Fruit fly (Drosophila melanogaster) whole organism, embryonic: ENCODE results near the gene CG4338.
A peak's percentile ranks its signal among the peaks of the same experiment; 100 is the strongest.

ENCODE experiments used
- Atf6 ChIP-seq: fragments of 200-800 bp; sonication (Bioruptor generic); IDR thresholded peaks from 2 replicates; pipeline ENCODE4 v1.3.6; 2022; ENCODE audit warnings: missing biosample characterization, missing genetic modification characterization
- Bdp1 ChIP-seq: fragments of 200-800 bp; sonication (Bioruptor generic); optimal IDR thresholded peaks from 3 replicates; lab custom pipeline; 2016; ENCODE audit warnings: missing biosample characterization, missing genetic modification characterization
- Blimp-1 ChIP-seq: fragments of 200-800 bp; sonication (Bioruptor generic); optimal IDR thresholded peaks from 3 replicates; lab custom pipeline; 2018; ENCODE audit warnings: missing biosample characterization, missing genetic modification characterization, mild to moderate bottlenecking, moderate library complexity, missing genetic modification reagents
- Bteb2 ChIP-seq: fragments of 200-800 bp; sonication (Bioruptor generic); optimal IDR thresholded peaks from 2 replicates; lab custom pipeline; 2016; ENCODE audit warnings: missing biosample characterization, missing genetic modification characterization
- CG10431 ChIP-seq: fragments of 200-800 bp; sonication (Bioruptor generic); optimal IDR thresholded peaks from 3 replicates; lab custom pipeline; 2018; ENCODE audit warnings: missing biosample characterization, mild to moderate bottlenecking, missing genetic modification characterization
- CG12769 ChIP-seq: fragments of 200-800 bp; sonication (Bioruptor generic); optimal IDR thresholded peaks from 2 replicates; lab custom pipeline; 2019; ENCODE audit warnings: missing biosample characterization, mild to moderate bottlenecking, missing genetic modification characterization, moderate library complexity
- CG14014 ChIP-seq: fragments of 200-800 bp; sonication (Bioruptor generic); IDR thresholded peaks from 2 replicates; pipeline ENCODE4 v1.3.6; 2022; ENCODE audit warnings: missing biosample characterization, missing genetic modification characterization
- CG16813 ChIP-seq: fragments of 200-800 bp; sonication (Bioruptor generic); IDR thresholded peaks from 3 replicates; pipeline ENCODE4 v1.3.6; 2022; ENCODE audit warnings: missing biosample characterization, missing genetic modification characterization; ENCODE audit not compliant: partially characterized antibody
- CG17912 ChIP-seq: fragments of 200-800 bp; sonication (Bioruptor generic); optimal IDR thresholded peaks from 2 replicates; lab custom pipeline; 2018; ENCODE audit warnings: missing biosample characterization, mild to moderate bottlenecking, missing genetic modification characterization
- CG18599 ChIP-seq: fragments of 200-800 bp; sonication (Bioruptor generic); optimal IDR thresholded peaks from 3 replicates; lab custom pipeline; 2017; ENCODE audit warnings: missing biosample characterization, missing genetic modification characterization, mild to moderate bottlenecking, moderate library complexity, missing genetic modification reagents
- CG2120 ChIP-seq: fragments of 200-800 bp; sonication (Bioruptor generic); optimal IDR thresholded peaks from 3 replicates; lab custom pipeline; 2016; ENCODE audit warnings: missing biosample characterization, missing genetic modification characterization
- CG2199 ChIP-seq: fragments of 200-800 bp; sonication (Bioruptor generic); IDR thresholded peaks from 3 replicates; pipeline ENCODE4 v1.3.6; 2022; ENCODE audit warnings: missing biosample characterization, missing genetic modification characterization
- CG2889 ChIP-seq: fragments of 200-800 bp; sonication (Bioruptor generic); IDR thresholded peaks from 3 replicates; pipeline ENCODE4 v1.3.6; 2022; ENCODE audit warnings: missing biosample characterization, missing genetic modification characterization
- CG30403 ChIP-seq: fragments of 200-800 bp; sonication (Bioruptor generic); optimal IDR thresholded peaks from 3 replicates; lab custom pipeline; 2016; ENCODE audit warnings: missing biosample characterization, missing genetic modification characterization
- CG3726 ChIP-seq: fragments of 200-800 bp; sonication (Bioruptor generic); IDR thresholded peaks from 3 replicates; pipeline ENCODE4, ENCODE4 v1.3.6; 2022; ENCODE audit warnings: missing biosample characterization, missing genetic modification characterization
- CG5245 ChIP-seq: fragments of 200-800 bp; sonication (Bioruptor generic); optimal IDR thresholded peaks from 3 replicates; lab custom pipeline; 2016; ENCODE audit warnings: missing biosample characterization, missing genetic modification characterization
- CG7271 ChIP-seq: fragments of 200-800 bp; sonication (Bioruptor generic); optimal IDR thresholded peaks from 2 replicates; lab custom pipeline; 2018; ENCODE audit warnings: missing biosample characterization, mild to moderate bottlenecking, missing genetic modification characterization, moderate library complexity
- CG8359 ChIP-seq: fragments of 200-800 bp; sonication (Bioruptor generic); optimal IDR thresholded peaks from 2 replicates; lab custom pipeline; 2017; ENCODE audit warnings: missing biosample characterization, mild to moderate bottlenecking, missing genetic modification characterization, borderline replicate concordance
- CG8924 ChIP-seq: fragments of 200-800 bp; optimal IDR thresholded peaks from 3 replicates; lab custom pipeline; 2019; ENCODE audit warnings: missing biosample characterization, mild to moderate bottlenecking, missing genetic modification characterization, moderate library complexity
- CkIIα-i1 ChIP-seq: fragments of 200-800 bp; sonication (Bioruptor generic); IDR thresholded peaks from 2 replicates; pipeline ENCODE4 v1.3.6; 2022; ENCODE audit warnings: missing biosample characterization, missing genetic modification characterization
- CrebB ChIP-seq: fragments of 200-800 bp; sonication (Bioruptor generic); optimal IDR thresholded peaks from 3 replicates; lab custom pipeline; 2018; ENCODE audit warnings: missing biosample characterization, mild to moderate bottlenecking, missing genetic modification characterization
- Dfd ChIP-seq, 2 experiments: fragments of >200 bp; optimal IDR thresholded peaks; 2 replicates each; lab custom pipeline; 2017; ENCODE audit warnings: missing biosample characterization in 2 of 2, missing genetic modification characterization in 2 of 2
- Doc2 ChIP-seq: fragments of 200-800 bp; sonication (Bioruptor generic); IDR thresholded peaks from 2 replicates; pipeline ENCODE4 v1.3.6; 2022; ENCODE audit warnings: missing biosample characterization, missing genetic modification characterization
- Ets65A ChIP-seq: fragments of 200-800 bp; sonication (Bioruptor generic); peaks from one replicate; lab custom pipeline; 2016; ENCODE audit warnings: missing biosample characterization, missing genetic modification characterization
- HmgZ ChIP-seq: fragments of 200-800 bp; sonication (Bioruptor generic); optimal IDR thresholded peaks from 2 replicates; lab custom pipeline; 2018; ENCODE audit warnings: missing biosample characterization, mild to moderate bottlenecking, missing genetic modification characterization
- Lhr ChIP-seq: fragments of 200-800 bp; sonication (Bioruptor generic); optimal IDR thresholded peaks from 3 replicates; lab custom pipeline; 2017; ENCODE audit warnings: mild to moderate bottlenecking, missing biosample characterization, missing genetic modification reagents, missing genetic modification characterization
- Lim3 ChIP-seq: fragments of 200-800 bp; sonication (Bioruptor generic); IDR thresholded peaks from 2 replicates; pipeline ENCODE4 v1.3.6; 2022; ENCODE audit warnings: missing biosample characterization, missing genetic modification characterization
- MTF-1 ChIP-seq: fragments of 200-800 bp; sonication (Bioruptor generic); optimal IDR thresholded peaks from 2 replicates; lab custom pipeline; 2018; ENCODE audit warnings: missing biosample characterization, mild to moderate bottlenecking, missing genetic modification characterization, borderline replicate concordance
- Med ChIP-seq: fragments of 200-800 bp; sonication (Bioruptor generic); peaks from one replicate; lab custom pipeline; 2016; ENCODE audit warnings: missing biosample characterization, missing genetic modification characterization, mild to moderate bottlenecking, inconsistent platforms, moderate library complexity
- NC2α ChIP-seq: fragments of 200-800 bp; sonication (Bioruptor generic); optimal IDR thresholded peaks from 2 replicates; lab custom pipeline; 2016; ENCODE audit warnings: missing biosample characterization, missing genetic modification characterization
- NC2β ChIP-seq: fragments of 200-800 bp; sonication (Bioruptor generic); optimal IDR thresholded peaks from 2 replicates; lab custom pipeline; 2016; ENCODE audit warnings: missing biosample characterization, missing genetic modification characterization
- NK7.1 ChIP-seq: fragments of 200-800 bp; sonication (Bioruptor generic); optimal IDR thresholded peaks from 3 replicates; lab custom pipeline; 2016; ENCODE audit warnings: missing biosample characterization, missing genetic modification characterization
- ab ChIP-seq: fragments of 200-800 bp; sonication (Bioruptor generic); optimal IDR thresholded peaks from 2 replicates; lab custom pipeline; 2016; ENCODE audit warnings: missing biosample characterization, missing genetic modification characterization
- dpn ChIP-seq, 2 experiments: fragments of 200-800 bp; sonication (Bioruptor generic); optimal IDR thresholded peaks; 3 replicates each; lab custom pipeline; 2016; ENCODE audit warnings: missing biosample characterization in 2 of 2, missing genetic modification characterization in 2 of 2
- gcm2 ChIP-seq: fragments of 200-800 bp; sonication (Bioruptor generic); optimal IDR thresholded peaks from 2 replicates; lab custom pipeline; 2016; ENCODE audit warnings: missing biosample characterization, missing genetic modification characterization
- lilli ChIP-seq: fragments of 200-800 bp; sonication (Bioruptor generic); optimal IDR thresholded peaks from 3 replicates; lab custom pipeline; 2016; ENCODE audit warnings: missing biosample characterization, missing genetic modification characterization
- nau ChIP-seq: fragments of 200-800 bp; sonication (Bioruptor generic); optimal IDR thresholded peaks from 3 replicates; lab custom pipeline; 2017; ENCODE audit warnings: missing biosample characterization, mild to moderate bottlenecking, missing genetic modification characterization, missing genetic modification reagents
- otp ChIP-seq: fragments of 200-800 bp; sonication (Bioruptor generic); IDR thresholded peaks from 3 replicates; pipeline ENCODE4, ENCODE4 v1.3.6; 2022; ENCODE audit warnings: missing biosample characterization, missing genetic modification characterization
- psq ChIP-seq: fragments of 200-800 bp; sonication (Bioruptor generic); optimal IDR thresholded peaks from 2 replicates; lab custom pipeline; 2017; ENCODE audit warnings: missing biosample characterization, missing genetic modification characterization
- row ChIP-seq: fragments of 200-800 bp; sonication (Bioruptor generic); IDR thresholded peaks from 3 replicates; pipeline ENCODE4 v1.3.6; 2022; ENCODE audit warnings: missing biosample characterization, missing genetic modification characterization
- sens ChIP-seq: fragments of 200-800 bp; sonication (Bioruptor generic); peaks from one replicate; lab custom pipeline; 2016; ENCODE audit warnings: missing biosample characterization, missing genetic modification characterization
- sisA ChIP-seq: fragments of 200-800 bp; sonication (Bioruptor generic); IDR thresholded peaks from 2 replicates; pipeline ENCODE4 v1.3.6; 2022; ENCODE audit warnings: missing biosample characterization, missing genetic modification characterization
- slbo ChIP-seq: fragments of 200-800 bp; sonication (Bioruptor generic); IDR thresholded peaks from 2 replicates; pipeline ENCODE4 v1.3.6; 2022; ENCODE audit warnings: missing biosample characterization, missing genetic modification characterization
- so ChIP-seq: fragments of 200-800 bp; sonication (Bioruptor generic); IDR thresholded peaks from 3 replicates; pipeline ENCODE4 v1.3.6; 2022; ENCODE audit warnings: missing biosample characterization, missing genetic modification characterization
- sqz ChIP-seq: fragments of 200-800 bp; sonication (Bioruptor generic); optimal IDR thresholded peaks from 3 replicates; lab custom pipeline; 2018; ENCODE audit warnings: missing biosample characterization, mild to moderate bottlenecking, missing genetic modification characterization
- stwl ChIP-seq: fragments of 200-800 bp; sonication (Bioruptor generic); optimal IDR thresholded peaks from 3 replicates; lab custom pipeline; 2018; ENCODE audit warnings: missing biosample characterization, mild to moderate bottlenecking, missing genetic modification characterization, moderate library complexity
- tgo ChIP-seq: fragments of 200-800 bp; sonication (Bioruptor generic); IDR thresholded peaks from 3 replicates; pipeline ENCODE4 v1.3.6; 2022; ENCODE audit warnings: missing biosample characterization, missing genetic modification characterization
- toy ChIP-seq: fragments of 200-800 bp; sonication (Bioruptor generic); IDR thresholded peaks from 2 replicates; pipeline ENCODE4 v1.3.6; 2022; ENCODE audit warnings: missing biosample characterization, missing genetic modification characterization
- zen ChIP-seq: fragments of 200-800 bp; sonication (Bioruptor generic); optimal IDR thresholded peaks from 3 replicates; lab custom pipeline; 2018; ENCODE audit warnings: missing biosample characterization, mild to moderate bottlenecking, missing genetic modification characterization, moderate library complexity

Gene CG4338

dm6 chr3R:15288802-15289201 is 13.5 kb downstream of the CG4338 start:
- TF ChIP-seq CG3726 (no peak), Ets65A (GFP tag; lab: Kevin White, UChicago) (peak; percentile 91), Med (peak; percentile 26), gcm2 (GFP tag; lab: Kevin White, UChicago) (no peak), CG10431 (no peak)
- TF ChIP-seq, all 482 proteins: peak for 2

dm6 chr3R:15289828-15290641 is 14.7 kb downstream of the CG4338 start:
- TF ChIP-seq sqz (GFP tag; lab: Kevin White, UChicago): no peak
- TF ChIP-seq CG5245: no peak
- TF ChIP-seq Bdp1 (GFP tag; lab: Kevin White, UChicago): no peak
- no peak for TF ChIP-seq NK7.1 (GFP tag; lab: Kevin White, UChicago)
- no peak for TF ChIP-seq sisA (GFP tag; lab: Robert Waterston, UW)
- TF ChIP-seq CG17912: peak; percentile 32
- TF ChIP-seq CG14014 (GFP tag; lab: Robert Waterston, UW): no peak
- no peak for TF ChIP-seq stwl (tag; lab: Kevin White, UChicago)
- no peak for TF ChIP-seq otp (GFP tag; lab: Robert Waterston, UW)
- no peak for TF ChIP-seq Atf6
- no peak for TF ChIP-seq CG2889 (GFP tag; lab: Robert Waterston, UW)
- TF ChIP-seq Bteb2 (GFP tag; lab: Kevin White, UChicago): no peak
- TF ChIP-seq sens: peak; percentile 74
- no peak for TF ChIP-seq so (GFP tag; lab: Robert Waterston, UW)
- TF ChIP-seq toy (GFP tag; lab: Robert Waterston, UW): no peak
- peak; percentile 18 for TF ChIP-seq CG12769 (tag; lab: Kevin White, UChicago)
- no peak for TF ChIP-seq Blimp-1 (GFP tag; lab: Kevin White, UChicago)
- TF ChIP-seq MTF-1 (GFP tag; lab: Kevin White, UChicago): no peak
- TF ChIP-seq CG30403 (GFP tag; lab: Kevin White, UChicago): no peak
- TF ChIP-seq CG2199 (GFP tag; lab: Robert Waterston, UW): no peak
- TF ChIP-seq row (GFP tag; lab: Robert Waterston, UW): no peak
- no peak for TF ChIP-seq gcm2 (GFP tag; lab: Kevin White, UChicago)
- TF ChIP-seq psq: no peak
- peak; percentile 18 for TF ChIP-seq lilli (GFP tag; lab: Kevin White, UChicago)
- TF ChIP-seq NC2α: no peak
- no peak for TF ChIP-seq CkIIα-i1 (GFP tag; lab: Robert Waterston, UW)
- no peak for TF ChIP-seq CrebB (tag; lab: Kevin White, UChicago)
- peak; percentile 58 for TF ChIP-seq zen (tag; lab: Kevin White, UChicago)
- TF ChIP-seq HmgZ (tag; lab: Kevin White, UChicago): no peak
- TF ChIP-seq ab (GFP tag; lab: Kevin White, UChicago): no peak
- no peak for TF ChIP-seq CG18599 (GFP tag; lab: Kevin White, UChicago)
- TF ChIP-seq CG7271 (tag; lab: Kevin White, UChicago): no peak
- TF ChIP-seq Lim3 (GFP tag; lab: Robert Waterston, UW): no peak
- no peak for TF ChIP-seq NC2β
- TF ChIP-seq Lhr (GFP tag; lab: Kevin White, UChicago): no peak
- no peak for TF ChIP-seq slbo (GFP tag; lab: Robert Waterston, UW)
- no peak for TF ChIP-seq CG16813
- no peak for TF ChIP-seq CG8924 (tag; lab: Kevin White, UChicago)
- no peak for TF ChIP-seq CG2120
- TF ChIP-seq CG8359: no peak
- no peak for TF ChIP-seq tgo
- no peak for TF ChIP-seq nau (GFP tag; lab: Kevin White, UChicago)
- no peak for TF ChIP-seq dpn (GFP tag; optimal IDR thresholded peaks at IDR 0.05; lab: Kevin White, UChicago)
- no peak for TF ChIP-seq Dfd (GFP tag; optimal IDR thresholded peaks at IDR 0.05; lab: Kevin White, UChicago)
- TF ChIP-seq Doc2: no peak
